Fruit fly (Drosophila melanogaster): ENCODE results near the gene CG12375.

The CG12375 gene

DNA sequence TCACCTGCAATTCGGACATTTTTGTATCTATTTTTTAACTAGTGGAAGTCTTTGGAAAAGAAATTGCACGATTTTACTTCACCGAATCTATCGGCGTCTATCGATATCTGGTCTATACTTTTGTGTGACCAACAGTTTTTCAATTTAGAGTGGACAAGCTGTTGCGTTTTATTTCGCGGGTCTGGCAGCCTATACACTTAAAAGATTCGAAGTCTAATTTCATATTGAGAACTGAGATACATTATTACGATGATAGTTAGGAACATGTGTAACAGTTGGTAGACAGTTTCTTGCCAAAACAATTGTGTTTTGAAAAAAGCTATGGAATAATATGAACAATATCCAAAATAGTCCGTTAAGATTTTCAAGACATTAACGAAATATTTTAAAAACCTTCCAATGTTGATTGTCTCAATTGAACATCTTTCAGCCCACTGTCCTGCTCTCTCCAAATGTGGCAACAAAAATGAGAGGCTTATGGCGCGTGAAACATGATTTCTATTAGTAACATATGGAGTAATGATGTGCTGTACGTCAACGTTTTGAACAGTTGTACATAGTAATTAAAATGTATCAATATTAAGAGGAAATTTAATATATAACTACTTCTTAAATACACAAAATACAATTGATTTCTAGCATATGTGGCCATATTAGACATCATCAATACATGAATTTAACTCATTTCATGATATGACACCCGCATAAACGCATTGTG, 35.8 kb upstream of the CG12375 start, which contains the start of gene Acbp1 (continued):
- TF ChIP-seq dm (GFP tag; optimal IDR thresholded peaks at IDR 0.05) (peak; percentile 91), CG30020 (tag; optimal IDR thresholded peaks at IDR 0.05) (peak; percentile 90), CG1792 (GFP tag; optimal IDR thresholded peaks at IDR 0.05) (peak; percentile 94), CG18476 (GFP tag; optimal IDR thresholded peaks at IDR 0.05) (peak; percentile 94), CG30403 (GFP tag; optimal IDR thresholded peaks at IDR 0.05) (peak; percentile 97), CG8944 (GFP tag; optimal IDR thresholded peaks at IDR 0.05) (peak; percentile 95), fd102C (GFP tag; optimal IDR thresholded peaks at IDR 0.05) (peak; percentile 94), crp (GFP tag; optimal IDR thresholded peaks at IDR 0.05) (peak in 1 of 2 experiments; percentile 68), da (GFP tag; optimal IDR thresholded peaks at IDR 0.05) (peak; percentile 81), zfh1 (GFP tag; IDR thresholded peaks at IDR 0.05) (peak; percentile 91), CG7372 (GFP tag; IDR thresholded peaks at IDR 0.05) (peak; percentile 90), CG4404 (GFP tag; IDR thresholded peaks at IDR 0.05) (peak; percentile 80), kni (GFP tag; optimal IDR thresholded peaks at IDR 0.05) (peak; percentile 96), CG16813 (GFP tag; IDR thresholded peaks at IDR 0.05; ENCODE audit: partially characterized antibody) (peak; percentile 78; the same call in 2 of the 3 replicates), Opbp (GFP tag; IDR thresholded peaks at IDR 0.05; ENCODE audit: partially characterized antibody) (peak; percentile 78), CG31441 (GFP tag; IDR thresholded peaks at IDR 0.05) (peak; percentile 97), CG12744 (GFP tag; optimal IDR thresholded peaks at IDR 0.05) (peak; percentile 94), BtbVII (GFP tag; optimal IDR thresholded peaks at IDR 0.05) (peak; percentile 99), klu (GFP tag; IDR thresholded peaks at IDR 0.05) (peak; percentile 88), HLH54F (GFP tag; optimal IDR thresholded peaks at IDR 0.05) (peak; percentile 95), CG18262 (tag; optimal IDR thresholded peaks at IDR 0.05) (peak; percentile 99), Myb (GFP tag; optimal IDR thresholded peaks at IDR 0.05) (peak; percentile 88), chm (GFP tag; IDR thresholded peaks at IDR 0.05) (peak; percentile 91), Atf3 (GFP tag; optimal IDR thresholded peaks at IDR 0.05) (peak; percentile 94), chif (GFP tag; optimal IDR thresholded peaks at IDR 0.05) (peak; percentile 91 to 95), h (optimal IDR thresholded peaks at IDR 0.05) (no peak), eyg (GFP tag; optimal IDR thresholded peaks at IDR 0.05) (peak; percentile 93), sug (tag; optimal IDR thresholded peaks at IDR 0.05) (peak; percentile 97), Atf-2 (GFP tag; optimal IDR thresholded peaks at IDR 0.05) (peak; percentile 91), CG8478 (optimal IDR thresholded peaks at IDR 0.05) (no peak), Neu2 (GFP tag; optimal IDR thresholded peaks at IDR 0.05; ENCODE audit: borderline replicate concordance) (peak; percentile 89), onecut (GFP tag; IDR thresholded peaks at IDR 0.05) (peak; percentile 88), Ets65A (GFP tag) (peak; percentile 99), CG11398 (GFP tag; optimal IDR thresholded peaks at IDR 0.05) (peak; percentile 89), unpg (GFP tag; optimal IDR thresholded peaks at IDR 0.05) (peak; percentile 99), Xrp1 (GFP tag; IDR thresholded peaks at IDR 0.05) (peak; percentile 93), CG14965 (GFP tag; optimal IDR thresholded peaks at IDR 0.05; ENCODE audit: borderline replicate concordance) (peak; percentile 75), Hr3 (GFP tag; optimal IDR thresholded peaks at IDR 0.05) (peak; percentile 93), CG10565 (GFP tag; optimal IDR thresholded peaks at IDR 0.05) (peak; percentile 81), CrebB (tag; optimal IDR thresholded peaks at IDR 0.05) (peak; percentile 98), Awh (GFP tag; IDR thresholded peaks at IDR 0.05) (peak; percentile 86), Hand (GFP tag; optimal IDR thresholded peaks at IDR 0.05) (peak; percentile 99), CG9727 (GFP tag; optimal IDR thresholded peaks at IDR 0.05) (peak; percentile 98), CG18599 (GFP tag; optimal IDR thresholded peaks at IDR 0.05) (peak; percentile 99), insv (GFP tag; optimal IDR thresholded peaks at IDR 0.05) (peak in 1 of 2 experiments; percentile 86), ro (GFP tag; IDR thresholded peaks at IDR 0.05) (peak; percentile 77; the same call in 1 of the 2 replicates), crol (GFP tag; IDR thresholded peaks at IDR 0.05) (no peak), CG7987 (GFP tag; optimal IDR thresholded peaks at IDR 0.05) (peak; percentile 93), Max (GFP tag; optimal IDR thresholded peaks at IDR 0.05) (peak; percentile 92), CG16863 (GFP tag; optimal IDR thresholded peaks at IDR 0.05) (peak; percentile 95)
